Worm (Caenorhabditis elegans) whole organism, midembryonic: ENCODE results near the gene D1044.4.

Experiments
- T22C8.4 ChIP-seq: fragments of 200-800 bp; sonication (Bioruptor generic); IDR thresholded peaks from 2 replicates; pipeline ENCODE4 v1.3.6; 2022; ENCODE audit warnings: missing genetic modification characterization, missing compliant biosample characterization
- cog-1 ChIP-seq: sonication (generic microtip); optimal IDR thresholded peaks from 2 replicates; lab custom pipeline; 2016; ENCODE audit warnings: missing genetic modification characterization, missing compliant biosample characterization
- flt-1 ChIP-seq: fragments of 200-800 bp; sonication (Bioruptor generic); IDR thresholded peaks from 2 replicates; pipeline ENCODE4 v1.3.6; 2022; ENCODE audit warnings: missing genetic modification characterization, missing compliant biosample characterization
- klf-2 ChIP-seq: fragments of 200-800 bp; sonication (Bioruptor generic); conservative IDR thresholded peaks from 2 replicates; pipeline ENCODE4 v1.3.6; 2022; ENCODE audit warnings: missing genetic modification reagents, missing genetic modification characterization, missing compliant biosample characterization
- med-1 ChIP-seq: sonication (generic microtip); optimal IDR thresholded peaks from 2 replicates; lab custom pipeline; 2017; ENCODE audit warnings: missing genetic modification characterization, mild to moderate bottlenecking, missing compliant biosample characterization, antibody characterized with exemption, missing genetic modification reagents; ENCODE audit not compliant: insufficient read depth
- ref-1 ChIP-seq: fragments of 200-800 bp; sonication (Bioruptor generic); conservative IDR thresholded peaks from 2 replicates; pipeline ENCODE4 v1.3.6; 2022; ENCODE audit warnings: missing genetic modification reagents, missing genetic modification characterization, missing compliant biosample characterization
- tab-1 ChIP-seq: fragments of 200-800 bp; sonication (Bioruptor generic); IDR thresholded peaks from 2 replicates; pipeline ENCODE4 v1.3.6; 2022; ENCODE audit warnings: missing genetic modification characterization, missing compliant biosample characterization
- ztf-23 ChIP-seq: fragments of 200-800 bp; sonication (Bioruptor generic); IDR thresholded peaks from 2 replicates; pipeline ENCODE4 v1.3.6; 2022; ENCODE audit warnings: missing genetic modification reagents, missing genetic modification characterization, missing compliant biosample characterization
- ztf-29 ChIP-seq: fragments of 200-800 bp; sonication (Bioruptor generic); IDR thresholded peaks from 2 replicates; pipeline ENCODE4 v1.3.6; 2022; ENCODE audit warnings: missing genetic modification reagents, missing genetic modification characterization, missing compliant biosample characterization

DNA sequence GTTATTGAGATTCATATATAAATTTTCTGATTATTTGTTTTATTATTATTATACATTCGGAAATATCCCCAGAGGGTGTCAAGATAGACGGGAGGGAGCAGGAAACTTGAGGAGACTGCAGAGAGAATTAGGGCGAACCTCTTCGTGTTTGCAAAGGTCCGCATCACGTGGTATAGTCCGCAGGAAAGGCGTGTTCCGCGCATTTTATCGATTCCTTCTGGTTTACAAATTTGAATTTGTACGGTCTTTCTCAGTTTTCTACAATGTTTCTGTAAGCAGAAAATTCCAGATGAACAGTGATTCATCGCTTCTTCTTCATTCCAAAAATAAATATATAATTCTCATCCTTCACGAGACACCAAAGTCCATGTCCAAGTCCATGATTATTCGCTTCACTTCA, 21.9 kb downstream of the D1044.4 start:
- no peak for TF ChIP-seq cog-1
- no peak for TF ChIP-seq tab-1 (GFP tag; lab: Robert Waterston, UW)
- no peak for TF ChIP-seq ztf-23 (GFP tag; lab: Robert Waterston, UW)
- no peak for TF ChIP-seq med-1 (GFP tag; lab: Kevin White, UChicago)
- no peak for TF ChIP-seq flt-1 (GFP tag; lab: Robert Waterston, UW)
- no peak; the same call in 1 of the 2 replicates for TF ChIP-seq T22C8.4 (GFP tag; lab: Robert Waterston, UW)
- TF ChIP-seq klf-2 (GFP tag; lab: Robert Waterston, UW) = no peak
- no peak for TF ChIP-seq ref-1
- TF ChIP-seq ztf-29 (GFP tag; lab: Robert Waterston, UW) = no peak
